Worm (Caenorhabditis elegans): Measurements from ENCODE around the gene kcc-3.

DNA sequence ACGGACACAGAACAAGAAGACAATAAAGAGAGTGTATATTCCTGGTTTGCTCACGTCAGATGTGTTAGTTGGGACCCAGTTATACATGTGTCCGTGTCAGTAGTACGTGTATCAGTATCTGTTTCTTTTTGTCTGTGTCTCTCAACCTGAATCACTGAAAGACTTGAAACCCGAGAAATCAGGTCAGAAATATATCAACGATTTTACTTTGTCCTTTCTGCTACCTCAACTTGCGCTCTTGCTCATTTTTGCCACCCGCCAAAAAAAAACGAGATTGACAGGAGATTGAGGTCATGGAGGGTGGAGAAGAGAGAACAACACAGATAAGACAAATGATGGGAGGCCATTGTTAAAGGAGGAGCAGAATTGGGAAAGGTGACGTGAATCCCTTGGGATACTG, 14.5 kb downstream of the kcc-3 start:
- no peak for TF ChIP-seq ama-1 (optimal IDR thresholded peaks at IDR 0.05)
- TF ChIP-seq nhr-237 (tag; optimal IDR thresholded peaks at IDR 0.05) = no peak
- TF ChIP-seq pqm-1 (tag; optimal IDR thresholded peaks at IDR 0.05) = no peak
- TF ChIP-seq unc-130 (tag; optimal IDR thresholded peaks at IDR 0.05) = no peak
- no peak for TF ChIP-seq snpc-4 (tag; optimal IDR thresholded peaks at IDR 0.05)
- no peak for TF ChIP-seq jun-1 (tag; optimal IDR thresholded peaks at IDR 0.05)
- no peak for TF ChIP-seq egl-27 (tag; optimal IDR thresholded peaks at IDR 0.05)
- TF ChIP-seq mdl-1 (tag; optimal IDR thresholded peaks at IDR 0.05) = no peak
- TF ChIP-seq nhr-85 (tag) = no peak
- no peak for TF ChIP-seq lin-13 (GFP tag; optimal IDR thresholded peaks at IDR 0.05)
- no peak for TF ChIP-seq fos-1 (tag; optimal IDR thresholded peaks at IDR 0.05)

All from whole organism, L1 larva.